Fruit fly (Drosophila melanogaster): ENCODE measurements around the gene CG14830.
A peak's percentile ranks its signal among the peaks of the same experiment; 100 is the strongest.

The CG14830 gene

dm6 chr3L:7254724-7255123 lies 9.0 kb downstream of the CG14830 start:
- no peak for TF ChIP-seq CG33017 (tag; optimal IDR thresholded peaks at IDR 0.05)
- no peak for TF ChIP-seq toe (GFP tag; optimal IDR thresholded peaks at IDR 0.05)
- no peak for TF ChIP-seq cnc (optimal IDR thresholded peaks at IDR 0.05)
- TF ChIP-seq Mnt (GFP tag; optimal IDR thresholded peaks at IDR 0.05) = no peak
- no peak for TF ChIP-seq cic (GFP tag; optimal IDR thresholded peaks at IDR 0.05)
- TF ChIP-seq pad (GFP tag; optimal IDR thresholded peaks at IDR 0.05) = no peak
- TF ChIP-seq CG12768 (GFP tag; optimal IDR thresholded peaks at IDR 0.05) = no peak
- TF ChIP-seq tj (GFP tag; optimal IDR thresholded peaks at IDR 0.05) = no peak

DNA sequence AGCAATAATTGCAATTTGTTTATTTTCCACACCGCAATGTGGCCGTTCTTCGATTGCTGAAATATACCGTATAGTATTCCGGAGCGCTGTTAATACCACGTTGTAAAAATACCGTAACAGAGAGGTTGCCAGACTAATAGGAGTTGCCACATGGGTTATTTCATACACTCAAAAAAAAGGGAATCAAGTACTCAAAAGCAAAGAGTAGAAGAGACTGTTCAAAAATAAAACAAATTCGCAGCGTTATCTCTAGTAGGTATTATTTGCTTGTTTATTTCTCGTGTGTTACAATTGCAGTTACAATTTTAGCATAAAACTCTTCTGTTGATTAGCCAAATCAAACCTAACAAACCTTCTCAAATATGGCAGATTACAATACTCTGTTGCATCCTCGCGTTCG lies 13.3 kb downstream of the CG14830 start, which contains the start of gene MED4:
MED4 (minus strand) TSS at position 59 of the 400 bp plus-strand sequence.
- TF ChIP-seq Crg-1 (GFP tag; optimal IDR thresholded peaks at IDR 0.05) (peak; percentile 18), bab1 (GFP tag; optimal IDR thresholded peaks at IDR 0.05) (peak; percentile 67), cic (GFP tag; optimal IDR thresholded peaks at IDR 0.05) (no peak), toe (GFP tag; optimal IDR thresholded peaks at IDR 0.05) (peak; percentile 51), CG7101 (tag; optimal IDR thresholded peaks at IDR 0.05) (peak; percentile 50), CG14711 (tag; optimal IDR thresholded peaks at IDR 0.05) (peak; percentile 16), CG12768 (GFP tag; optimal IDR thresholded peaks at IDR 0.05) (peak; percentile 41), kay (GFP tag; ENCODE audit: borderline replicate concordance) (no peak), CG11617 (GFP tag; optimal IDR thresholded peaks at IDR 0.05) (peak; percentile 24), ovo (GFP tag; optimal IDR thresholded peaks at IDR 0.05) (no peak), CG5204 (GFP tag; optimal IDR thresholded peaks at IDR 0.05) (no peak), Mnt (GFP tag; optimal IDR thresholded peaks at IDR 0.05) (peak; percentile 43), CG1620 (GFP tag; optimal IDR thresholded peaks at IDR 0.05) (peak; percentile 38), pad (GFP tag; optimal IDR thresholded peaks at IDR 0.05) (peak; percentile 17), tj (GFP tag; optimal IDR thresholded peaks at IDR 0.05) (peak; percentile 20), Hr96 (GFP tag; optimal IDR thresholded peaks at IDR 0.05) (peak; percentile 17), Clk (GFP tag; optimal IDR thresholded peaks at IDR 0.05) (peak; percentile 5), CG7045 (GFP tag; optimal IDR thresholded peaks at IDR 0.05) (peak; percentile 45), cnc (optimal IDR thresholded peaks at IDR 0.05) (no peak), CG33017 (tag; optimal IDR thresholded peaks at IDR 0.05) (no peak)

- TF ChIP-seq pad (GFP tag; optimal IDR thresholded peaks at IDR 0.05) (no peak), CG1620 (GFP tag; optimal IDR thresholded peaks at IDR 0.05) (no peak), Mnt (GFP tag; optimal IDR thresholded peaks at IDR 0.05) (peak; percentile 17), CG11617 (GFP tag; optimal IDR thresholded peaks at IDR 0.05) (peak; percentile 2), CG7101 (tag; optimal IDR thresholded peaks at IDR 0.05) (peak; percentile 43), bab1 (GFP tag; optimal IDR thresholded peaks at IDR 0.05) (peak; percentile 35), CG7045 (GFP tag; optimal IDR thresholded peaks at IDR 0.05) (no peak), Crg-1 (GFP tag; optimal IDR thresholded peaks at IDR 0.05) (no peak), CG33017 (tag; optimal IDR thresholded peaks at IDR 0.05) (no peak), toe (GFP tag; optimal IDR thresholded peaks at IDR 0.05) (peak; percentile 19)
Measured at dm6 chr3L:7249167-7249566, 14.6 kb downstream of the CG14830 start, which contains the start of gene Cdc27. TSS of gene Cdc27 (minus strand) at chr3L:7249340.

DNA sequence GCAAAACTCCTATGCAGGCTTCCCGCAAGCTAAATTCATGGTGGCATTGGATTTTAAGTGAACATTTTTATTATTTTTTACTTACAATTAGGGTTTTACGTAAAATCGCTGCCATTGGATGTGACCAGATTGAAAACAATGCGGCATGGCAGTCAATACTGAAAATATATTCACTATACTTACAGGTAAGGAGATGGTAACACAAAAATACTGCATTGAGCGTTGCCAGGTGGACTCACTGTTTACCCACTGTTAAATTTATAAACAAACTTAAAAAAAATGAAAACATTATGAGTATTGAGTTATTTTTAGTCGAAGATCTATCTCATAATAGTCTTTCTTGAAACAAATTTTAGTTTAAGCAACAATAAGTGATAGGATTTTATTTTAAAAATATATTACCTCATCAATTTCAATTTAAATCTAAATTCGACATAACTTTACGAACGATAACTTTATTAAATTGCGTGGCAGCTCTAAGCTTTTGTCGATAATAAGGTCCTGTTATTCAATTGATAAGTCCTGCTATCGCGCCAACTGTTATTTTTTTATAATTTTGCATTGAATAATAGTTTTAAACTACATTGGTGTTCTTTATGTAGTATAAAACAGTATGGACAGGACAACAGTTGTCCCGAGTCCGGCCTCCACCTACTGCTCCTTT lies 19.8 kb downstream of the CG14830 start, which contains the start of the genes mRpL50 and mei-P22:
mRpL50 (minus strand) TSS at position 159 of the 664 bp plus-strand sequence.
mei-P22 (plus strand) TSS at position 614 of the 664 bp plus-strand sequence.
- TF ChIP-seq CG1620 (GFP tag; optimal IDR thresholded peaks at IDR 0.05) (peak; percentile 6), cic (GFP tag; optimal IDR thresholded peaks at IDR 0.05) (no peak), CG33017 (tag; optimal IDR thresholded peaks at IDR 0.05) (no peak), Hr96 (GFP tag; optimal IDR thresholded peaks at IDR 0.05) (no peak), CG14711 (tag; optimal IDR thresholded peaks at IDR 0.05) (peak; percentile 9), tj (GFP tag; optimal IDR thresholded peaks at IDR 0.05) (no peak), kay (GFP tag; ENCODE audit: borderline replicate concordance) (no peak), toe (GFP tag; optimal IDR thresholded peaks at IDR 0.05) (peak; percentile 4), CG11617 (GFP tag; optimal IDR thresholded peaks at IDR 0.05) (no peak), CG5204 (GFP tag; optimal IDR thresholded peaks at IDR 0.05) (no peak), Crg-1 (GFP tag; optimal IDR thresholded peaks at IDR 0.05) (no peak), CG7045 (GFP tag; optimal IDR thresholded peaks at IDR 0.05) (no peak), pad (GFP tag; optimal IDR thresholded peaks at IDR 0.05) (no peak), bab1 (GFP tag; optimal IDR thresholded peaks at IDR 0.05) (peak; percentile 21), CG12768 (GFP tag; optimal IDR thresholded peaks at IDR 0.05) (no peak), cnc (optimal IDR thresholded peaks at IDR 0.05) (no peak), ovo (GFP tag; optimal IDR thresholded peaks at IDR 0.05) (no peak), CG7101 (tag; optimal IDR thresholded peaks at IDR 0.05) (peak; percentile 22), Clk (GFP tag; optimal IDR thresholded peaks at IDR 0.05) (no peak), Mnt (GFP tag; optimal IDR thresholded peaks at IDR 0.05) (peak; percentile 41)

DNA sequence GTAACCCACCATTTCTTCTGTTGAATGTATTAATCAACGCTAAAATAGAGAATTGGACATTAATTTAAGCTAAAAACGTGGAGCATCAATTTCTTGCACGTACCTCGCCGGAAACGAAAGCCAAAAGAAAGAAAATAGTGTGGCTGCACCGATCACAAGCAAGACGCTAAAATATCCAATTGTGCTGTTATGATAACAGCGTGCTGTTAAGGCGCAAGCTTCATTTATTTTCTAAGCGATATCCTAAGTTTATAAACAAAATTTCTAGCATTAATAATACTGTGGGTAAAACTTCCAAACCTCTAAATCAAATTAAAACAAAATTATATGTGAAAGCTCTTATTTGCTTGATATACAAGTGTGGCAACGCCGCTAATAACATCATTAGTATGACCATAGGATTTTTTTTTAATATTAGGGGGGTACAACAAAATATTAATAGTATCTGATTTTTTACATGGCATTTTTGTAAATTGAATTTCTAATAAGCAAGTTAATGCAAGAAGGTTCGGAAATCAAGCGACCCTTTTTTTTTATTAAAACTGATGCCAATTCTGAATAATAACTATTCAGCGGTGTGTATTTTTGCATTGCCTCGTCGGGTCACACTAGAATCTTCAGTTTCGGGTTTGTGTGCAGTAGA lies 22.4 kb downstream of the CG14830 start, which contains the start of the genes RpL18 and Neos:
RpL18 (minus strand) TSS at position 135 of the 643 bp plus-strand sequence.
Neos (plus strand) TSS at position 412 of the 643 bp plus-strand sequence.
- TF ChIP-seq bab1 (GFP tag; optimal IDR thresholded peaks at IDR 0.05) (peak; percentile 84), CG7101 (tag; optimal IDR thresholded peaks at IDR 0.05) (peak; percentile 89), CG12768 (GFP tag; optimal IDR thresholded peaks at IDR 0.05) (peak; percentile 70), CG33017 (tag; optimal IDR thresholded peaks at IDR 0.05) (peak; percentile 61), tj (GFP tag; optimal IDR thresholded peaks at IDR 0.05) (peak; percentile 54), pad (GFP tag; optimal IDR thresholded peaks at IDR 0.05) (peak; percentile 63), CG7045 (GFP tag; optimal IDR thresholded peaks at IDR 0.05) (peak; percentile 65), kay (GFP tag; ENCODE audit: borderline replicate concordance) (no peak), CG5204 (GFP tag; optimal IDR thresholded peaks at IDR 0.05) (peak; percentile 80), cnc (optimal IDR thresholded peaks at IDR 0.05) (no peak), Mnt (GFP tag; optimal IDR thresholded peaks at IDR 0.05) (peak; percentile 90), CG1620 (GFP tag; optimal IDR thresholded peaks at IDR 0.05) (peak; percentile 68), ovo (GFP tag; optimal IDR thresholded peaks at IDR 0.05) (peak; percentile 70), CG14711 (tag; optimal IDR thresholded peaks at IDR 0.05) (peak; percentile 56), Crg-1 (GFP tag; optimal IDR thresholded peaks at IDR 0.05) (peak; percentile 85), toe (GFP tag; optimal IDR thresholded peaks at IDR 0.05) (peak; percentile 78), Clk (GFP tag; optimal IDR thresholded peaks at IDR 0.05) (peak; percentile 31), Hr96 (GFP tag; optimal IDR thresholded peaks at IDR 0.05) (peak; percentile 73), CG11617 (GFP tag; optimal IDR thresholded peaks at IDR 0.05) (peak; percentile 88), cic (GFP tag; optimal IDR thresholded peaks at IDR 0.05) (peak; percentile 36)
